Worm (Caenorhabditis elegans): ENCODE data around the gene F17E5.2.

Gene F17E5.2

DNA sequence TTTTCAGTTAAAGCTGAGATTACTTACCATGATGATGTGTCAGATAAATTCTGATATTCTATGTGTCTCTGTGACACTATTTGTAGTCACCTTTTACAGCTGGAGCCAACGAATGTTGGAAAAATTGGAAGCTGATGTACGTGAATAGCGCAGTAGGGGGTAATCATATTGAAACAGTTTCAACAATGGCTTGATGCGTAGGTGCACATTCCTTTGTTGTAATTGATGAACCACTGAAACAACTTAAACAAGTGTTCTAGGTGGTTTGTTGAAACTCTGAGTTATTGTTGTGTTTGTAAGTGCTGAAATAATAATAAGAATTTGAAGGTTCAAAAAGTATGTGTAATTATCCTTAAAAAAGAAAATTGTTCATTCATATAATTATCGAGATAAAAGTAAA is 37.5 kb upstream of the F17E5.2 start, which contains the start of gene nspc-12:
nspc-12 (minus strand) TSS at position 101 of the 400 bp plus-strand sequence.
- TF ChIP-seq C34F6.9 (tag; optimal IDR thresholded peaks at IDR 0.05), result no peak
- no peak for TF ChIP-seq lin-11 (tag; optimal IDR thresholded peaks at IDR 0.05)
- TF ChIP-seq R02D3.7 (tag; optimal IDR thresholded peaks at IDR 0.05), result no peak
- TF ChIP-seq ztf-4 (tag; optimal IDR thresholded peaks at IDR 0.05), result no peak
- TF ChIP-seq alr-1 (tag; optimal IDR thresholded peaks at IDR 0.05), result no peak
- TF ChIP-seq mdl-1 (tag; optimal IDR thresholded peaks at IDR 0.05), result no peak
- TF ChIP-seq sem-4 (tag; optimal IDR thresholded peaks at IDR 0.05), result no peak
- no peak for TF ChIP-seq mbf-1 (tag; optimal IDR thresholded peaks at IDR 0.05)
- TF ChIP-seq dmd-4 (tag; optimal IDR thresholded peaks at IDR 0.05), result no peak
- no peak for TF ChIP-seq nhr-11 (tag; optimal IDR thresholded peaks at IDR 0.05)
- TF ChIP-seq ceh-82 (tag; optimal IDR thresholded peaks at IDR 0.05), result no peak
- no peak for TF ChIP-seq ZK546.5 (tag; optimal IDR thresholded peaks at IDR 0.05)

DNA sequence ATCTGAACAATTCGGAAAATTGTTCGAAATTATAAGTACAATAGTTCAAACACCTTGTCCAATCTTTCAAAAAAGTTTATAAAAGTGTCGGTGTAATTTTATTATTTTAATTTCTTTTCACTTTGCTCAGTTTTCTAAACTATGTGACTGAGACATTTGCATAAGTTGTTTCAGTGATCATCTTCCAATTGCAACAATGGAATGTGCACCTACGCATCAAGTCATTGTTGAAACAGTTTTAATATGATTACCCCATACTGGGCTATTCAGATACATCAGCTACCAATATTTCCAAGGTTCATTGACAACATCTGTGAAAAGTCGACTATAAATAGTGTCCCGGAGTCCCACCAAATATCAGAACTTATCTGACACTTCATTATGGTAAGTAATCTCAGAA is 36.9 kb upstream of the F17E5.2 start, which contains the start of gene nspc-13:
nspc-13 (plus strand) TSS at position 301 of the 400 bp plus-strand sequence.
- TF ChIP-seq F13H6.1 (tag; optimal IDR thresholded peaks at IDR 0.05) (no peak), ztf-11 (tag; optimal IDR thresholded peaks at IDR 0.05) (no peak), lsy-2 (tag; optimal IDR thresholded peaks at IDR 0.05) (no peak), nhr-21 (tag; optimal IDR thresholded peaks at IDR 0.05) (no peak), zag-1 (tag; optimal IDR thresholded peaks at IDR 0.05) (no peak)

- TF ChIP-seq mbf-1 (tag; optimal IDR thresholded peaks at IDR 0.05) (no peak), lsy-2 (tag; optimal IDR thresholded peaks at IDR 0.05) (no peak), ztf-1 (GFP tag; conservative IDR thresholded peaks at IDR 0.05) (no peak), blmp-1 (tag; optimal IDR thresholded peaks at IDR 0.05; ENCODE audit: insufficient read depth) (no peak), snpc-4 (tag; optimal IDR thresholded peaks at IDR 0.05) (no peak), nhr-25 (tag; optimal IDR thresholded peaks at IDR 0.05) (no peak), sem-4 (tag; optimal IDR thresholded peaks at IDR 0.05) (no peak), nhr-23 (tag; optimal IDR thresholded peaks at IDR 0.05) (no peak), nhr-12 (tag; optimal IDR thresholded peaks at IDR 0.05) (no peak), ceh-82 (tag; optimal IDR thresholded peaks at IDR 0.05) (no peak), egl-27 (tag; optimal IDR thresholded peaks at IDR 0.05) (no peak), nhr-237 (tag; optimal IDR thresholded peaks at IDR 0.05) (no peak), nhr-21 (tag; optimal IDR thresholded peaks at IDR 0.05) (no peak), C34F6.9 (tag; optimal IDR thresholded peaks at IDR 0.05) (no peak), sma-9 (GFP tag; optimal IDR thresholded peaks at IDR 0.05) (no peak), sma-9 (tag; optimal IDR thresholded peaks at IDR 0.05) (no peak)
Measured at ce11 chrX:12358957-12359356, 35.1 kb upstream of the F17E5.2 start, which contains the start of gene nspc-14. Gene nspc-14 (minus strand): TSS chrX:12359057.

ce11 chrX:12360444-12360843 is 33.6 kb upstream of the F17E5.2 start, which contains the start of the genes nspc-15 and F19H6.6:
Gene nspc-15 (plus strand): TSS chrX:12360744.
Gene F19H6.6 (plus strand): TSS chrX:12360827.
- TF ChIP-seq lsy-2 (tag; optimal IDR thresholded peaks at IDR 0.05) (no peak), blmp-1 (tag; optimal IDR thresholded peaks at IDR 0.05; ENCODE audit: insufficient read depth) (no peak), C34F6.9 (tag; optimal IDR thresholded peaks at IDR 0.05) (no peak), mdl-1 (tag; optimal IDR thresholded peaks at IDR 0.05) (no peak), dmd-4 (tag; optimal IDR thresholded peaks at IDR 0.05) (no peak), sem-4 (tag; optimal IDR thresholded peaks at IDR 0.05) (no peak), ama-1 (optimal IDR thresholded peaks at IDR 0.05) (no peak), nhr-25 (tag; optimal IDR thresholded peaks at IDR 0.05) (no peak), unc-62 (GFP tag; optimal IDR thresholded peaks at IDR 0.05) (no peak), mbf-1 (tag; optimal IDR thresholded peaks at IDR 0.05) (no peak), snpc-4 (tag; optimal IDR thresholded peaks at IDR 0.05) (no peak)

ce11 chrX:12362951-12363486 is 31.0 kb upstream of the F17E5.2 start:
- peak; percentile 76 for TF ChIP-seq mbf-1 (tag; optimal IDR thresholded peaks at IDR 0.05)
- TF ChIP-seq lin-39 (tag; optimal IDR thresholded peaks at IDR 0.05), result peak; percentile 84
- TF ChIP-seq ztf-11 (tag; optimal IDR thresholded peaks at IDR 0.05), result peak; percentile 73
- TF ChIP-seq sma-9 (GFP tag; optimal IDR thresholded peaks at IDR 0.05), result peak; percentile 98
- no peak for TF ChIP-seq sma-9 (tag; optimal IDR thresholded peaks at IDR 0.05)
- peak; percentile 98 for TF ChIP-seq sma-3 (GFP tag; optimal IDR thresholded peaks at IDR 0.05)
- TF ChIP-seq nhr-11 (tag; optimal IDR thresholded peaks at IDR 0.05), result peak; percentile 81
- peak; percentile 54 for TF ChIP-seq ceh-16 (tag; optimal IDR thresholded peaks at IDR 0.05)
- peak; percentile 99 for TF ChIP-seq C34F6.9 (tag; optimal IDR thresholded peaks at IDR 0.05)
- peak; percentile 87 for TF ChIP-seq unc-62 (GFP tag; optimal IDR thresholded peaks at IDR 0.05)
- TF ChIP-seq snpc-4 (tag; optimal IDR thresholded peaks at IDR 0.05), result peak; percentile 87
- TF ChIP-seq mdl-1 (tag; optimal IDR thresholded peaks at IDR 0.05), result peak; percentile 69 to 91
- peak; percentile 99 for TF ChIP-seq skn-1 (tag; optimal IDR thresholded peaks at IDR 0.05)
- no peak for TF ChIP-seq elt-1 (tag; optimal IDR thresholded peaks at IDR 0.05)
- TF ChIP-seq crh-2 (tag; optimal IDR thresholded peaks at IDR 0.05), result peak; percentile 99
- TF ChIP-seq F13H6.1 (tag; optimal IDR thresholded peaks at IDR 0.05), result peak; percentile 97
- peak; percentile 99 for TF ChIP-seq nhr-77 (tag; optimal IDR thresholded peaks at IDR 0.05)
- peak; percentile 96 for TF ChIP-seq nhr-237 (tag; optimal IDR thresholded peaks at IDR 0.05)
- TF ChIP-seq blmp-1 (tag; optimal IDR thresholded peaks at IDR 0.05; ENCODE audit: insufficient read depth), result peak; percentile 91
- peak; percentile 98 for TF ChIP-seq lin-13 (GFP tag; optimal IDR thresholded peaks at IDR 0.05)
- TF ChIP-seq nhr-23 (tag; optimal IDR thresholded peaks at IDR 0.05), result no peak
- no peak for TF ChIP-seq elt-3 (tag; optimal IDR thresholded peaks at IDR 0.05)
- peak; percentile 76 for TF ChIP-seq lin-11 (tag; optimal IDR thresholded peaks at IDR 0.05)
- peak; percentile 97 for TF ChIP-seq ztf-4 (tag; optimal IDR thresholded peaks at IDR 0.05)
- no peak for TF ChIP-seq unc-39 (tag; optimal IDR thresholded peaks at IDR 0.05)
- no peak for TF ChIP-seq peb-1 (tag; optimal IDR thresholded peaks at IDR 0.05)
- peak; percentile 86; the same call in 1 of the 2 replicates for TF ChIP-seq ztf-1 (GFP tag; conservative IDR thresholded peaks at IDR 0.05)
- TF ChIP-seq lsy-2 (tag; optimal IDR thresholded peaks at IDR 0.05), result peak; percentile 94 to 97
- peak; percentile 98 for TF ChIP-seq nhr-25 (tag; optimal IDR thresholded peaks at IDR 0.05)
- TF ChIP-seq nhr-12 (tag; optimal IDR thresholded peaks at IDR 0.05), result peak; percentile 40
- peak; percentile 98 for TF ChIP-seq egl-27 (tag; optimal IDR thresholded peaks at IDR 0.05)
- peak; percentile 63 for TF ChIP-seq ZK546.5 (tag; optimal IDR thresholded peaks at IDR 0.05)
